Fruit fly (Drosophila melanogaster) whole organism, embryonic: ENCODE results near the gene ArfGAP1.
A peak's percentile ranks its signal among the peaks of the same experiment; 100 is the strongest.

ENCODE experiments used
- CG10267 ChIP-seq: fragments of 200-800 bp; sonication (Bioruptor generic); optimal IDR thresholded peaks from 2 replicates; lab custom pipeline; 2018; ENCODE audit warnings: missing biosample characterization, mild to moderate bottlenecking, missing genetic modification characterization, moderate library complexity
- CG10654 ChIP-seq: fragments of 200-800 bp; sonication (Bioruptor generic); optimal IDR thresholded peaks from 2 replicates; lab custom pipeline; 2016; ENCODE audit warnings: missing biosample characterization, missing genetic modification characterization
- CG10979 ChIP-seq: fragments of 200-800 bp; sonication (Bioruptor generic); optimal IDR thresholded peaks from 2 replicates; lab custom pipeline; 2018; ENCODE audit warnings: missing biosample characterization, mild to moderate bottlenecking, missing genetic modification characterization, moderate library complexity
- CG11504 ChIP-seq: fragments of 200-800 bp; sonication (Bioruptor generic); optimal IDR thresholded peaks from 3 replicates; lab custom pipeline; 2019; ENCODE audit warnings: missing biosample characterization, mild to moderate bottlenecking, missing genetic modification characterization, moderate library complexity
- CG12104 ChIP-seq: fragments of 200-800 bp; sonication (Bioruptor generic); optimal IDR thresholded peaks from 3 replicates; lab custom pipeline; 2016; ENCODE audit warnings: missing biosample characterization, missing genetic modification characterization
- CG12155 ChIP-seq: fragments of 200-800 bp; sonication (Bioruptor generic); optimal IDR thresholded peaks from 3 replicates; lab custom pipeline; 2016; ENCODE audit warnings: missing biosample characterization, missing genetic modification characterization
- CG12219 ChIP-seq: fragments of 200-800 bp; sonication (Bioruptor generic); optimal IDR thresholded peaks from 3 replicates; lab custom pipeline; 2018; ENCODE audit warnings: missing biosample characterization, mild to moderate bottlenecking, missing genetic modification characterization
- CG12391 ChIP-seq: fragments of 200-800 bp; sonication (Bioruptor generic); optimal IDR thresholded peaks from 3 replicates; lab custom pipeline; 2018; ENCODE audit warnings: missing biosample characterization, mild to moderate bottlenecking, missing genetic modification characterization, moderate library complexity
- CG14710 ChIP-seq: fragments of 200-800 bp; sonication (Bioruptor generic); optimal IDR thresholded peaks from 3 replicates; lab custom pipeline; 2019; ENCODE audit warnings: missing biosample characterization, mild to moderate bottlenecking, missing genetic modification characterization, moderate library complexity
- CG15696 ChIP-seq: fragments of 200-800 bp; sonication (Bioruptor generic); optimal IDR thresholded peaks from 2 replicates; lab custom pipeline; 2019; ENCODE audit warnings: missing biosample characterization, mild to moderate bottlenecking, missing genetic modification characterization, moderate library complexity
- CG16815 ChIP-seq: fragments of 200-800 bp; sonication (Bioruptor generic); optimal IDR thresholded peaks from 3 replicates; lab custom pipeline; 2017; ENCODE audit warnings: missing biosample characterization, mild to moderate bottlenecking, missing genetic modification characterization
- CG17328 ChIP-seq: fragments of 200-800 bp; sonication (Bioruptor generic); IDR thresholded peaks from 2 replicates; pipeline ENCODE4 v1.3.6; 2022; ENCODE audit warnings: missing biosample characterization, missing genetic modification characterization
- CG17361 ChIP-seq: fragments of 200-800 bp; sonication (Bioruptor generic); IDR thresholded peaks from 3 replicates; pipeline ENCODE4 v1.3.6; 2022; ENCODE audit warnings: missing biosample characterization, missing genetic modification characterization
- CG30020 ChIP-seq: fragments of 200-800 bp; optimal IDR thresholded peaks from 2 replicates; lab custom pipeline; 2019; ENCODE audit warnings: missing biosample characterization, mild to moderate bottlenecking, missing genetic modification characterization, moderate library complexity
- CG33557 ChIP-seq: fragments of 200-800 bp; sonication (Bioruptor generic); optimal IDR thresholded peaks from 2 replicates; lab custom pipeline; 2019; ENCODE audit warnings: missing biosample characterization, mild to moderate bottlenecking, missing genetic modification characterization, moderate library complexity
- CG34422 ChIP-seq: fragments of 200-800 bp; sonication (Bioruptor generic); IDR thresholded peaks from 3 replicates; pipeline ENCODE4 v1.3.6; 2022; ENCODE audit warnings: missing biosample characterization, missing genetic modification characterization
- CG3726 ChIP-seq: fragments of 200-800 bp; sonication (Bioruptor generic); IDR thresholded peaks from 3 replicates; pipeline ENCODE4, ENCODE4 v1.3.6; 2022; ENCODE audit warnings: missing biosample characterization, missing genetic modification characterization
- CG3838 ChIP-seq: fragments of 200-800 bp; sonication (Bioruptor generic); optimal IDR thresholded peaks from 3 replicates; lab custom pipeline; 2016; ENCODE audit warnings: missing biosample characterization, missing genetic modification characterization
- CG4424 ChIP-seq: fragments of 200-800 bp; sonication (Bioruptor generic); optimal IDR thresholded peaks from 3 replicates; lab custom pipeline; 2016; ENCODE audit warnings: missing biosample characterization, missing genetic modification characterization
- CG4820 ChIP-seq: fragments of 200-800 bp; sonication (Bioruptor generic); optimal IDR thresholded peaks from 3 replicates; lab custom pipeline; 2016; ENCODE audit warnings: missing biosample characterization, missing genetic modification characterization
- CG6689 ChIP-seq: fragments of 200-800 bp; sonication (Bioruptor generic); IDR thresholded peaks from 2 replicates; pipeline ENCODE4 v1.3.6; 2022; ENCODE audit warnings: missing biosample characterization, missing genetic modification characterization
- CG8290 ChIP-seq, 3 experiments: fragments of 200-800 bp; sonication (Bioruptor generic); optimal IDR thresholded peaks; 2 replicates each; lab custom pipeline; 2016 to 2019; ENCODE audit warnings: missing biosample characterization in 3 of 3, missing genetic modification characterization in 3 of 3, mild to moderate bottlenecking in 2 of 3, moderate library complexity in 1 of 3
- CkIIα-i1 ChIP-seq: fragments of 200-800 bp; sonication (Bioruptor generic); IDR thresholded peaks from 2 replicates; pipeline ENCODE4 v1.3.6; 2022; ENCODE audit warnings: missing biosample characterization, missing genetic modification characterization
- D19A ChIP-seq: fragments of 200-800 bp; optimal IDR thresholded peaks from 3 replicates; lab custom pipeline; 2019; ENCODE audit warnings: missing biosample characterization, mild to moderate bottlenecking, missing genetic modification characterization, moderate library complexity
- Deaf1 ChIP-seq: fragments of 200-800 bp; optimal IDR thresholded peaks from 3 replicates; lab custom pipeline; 2019; ENCODE audit warnings: missing biosample characterization, mild to moderate bottlenecking, missing genetic modification characterization, moderate library complexity
- Ets65A ChIP-seq: fragments of 200-800 bp; sonication (Bioruptor generic); peaks from one replicate; lab custom pipeline; 2016; ENCODE audit warnings: missing biosample characterization, missing genetic modification characterization
- Hey ChIP-seq: fragments of 200-800 bp; sonication (Bioruptor generic); optimal IDR thresholded peaks from 3 replicates; lab custom pipeline; 2018; ENCODE audit warnings: missing biosample characterization, mild to moderate bottlenecking, missing genetic modification characterization
- Nf-YC ChIP-seq: fragments of 200-800 bp; optimal IDR thresholded peaks from 3 replicates; lab custom pipeline; 2019; ENCODE audit warnings: missing biosample characterization, mild to moderate bottlenecking, missing genetic modification characterization, moderate library complexity
- NfI ChIP-seq: fragments of 200-800 bp; sonication (Bioruptor generic); optimal IDR thresholded peaks from 3 replicates; lab custom pipeline; 2018; ENCODE audit warnings: missing biosample characterization, mild to moderate bottlenecking, missing genetic modification characterization, moderate library complexity
- Sox100B ChIP-seq: fragments of 200-800 bp; sonication (Bioruptor generic); optimal IDR thresholded peaks from 3 replicates; lab custom pipeline; 2018; ENCODE audit warnings: missing biosample characterization, mild to moderate bottlenecking, missing genetic modification characterization
- Spps ChIP-seq: fragments of 200-800 bp; sonication (Bioruptor generic); optimal IDR thresholded peaks from 2 replicates; lab custom pipeline; 2018; ENCODE audit warnings: missing biosample characterization, mild to moderate bottlenecking, missing genetic modification characterization
- Stat92E ChIP-seq, 3 experiments: fragments of >200 bp in 2 of 3; fragments of 200-800 bp in 1 of 3; sonication (Bioruptor generic) in 1 of 3; optimal IDR thresholded peaks; 2 replicates each; lab custom pipeline; 2017 to 2019; ENCODE audit warnings: missing biosample characterization in 3 of 3, missing genetic modification characterization in 3 of 3, mild to moderate bottlenecking in 1 of 3, moderate library complexity in 1 of 3
- Xbp1 ChIP-seq: fragments of 200-800 bp; sonication (Bioruptor generic); optimal IDR thresholded peaks from 3 replicates; lab custom pipeline; 2016; ENCODE audit warnings: missing biosample characterization, mild to moderate bottlenecking, missing genetic modification characterization
- YL-1 ChIP-seq: fragments of 200-800 bp; sonication (Bioruptor generic); optimal IDR thresholded peaks from 3 replicates; lab custom pipeline; 2017; ENCODE audit warnings: missing biosample characterization, mild to moderate bottlenecking, missing genetic modification characterization
- al ChIP-seq: fragments of 200-800 bp; sonication (Bioruptor generic); IDR thresholded peaks from 2 replicates; pipeline ENCODE4 v1.3.6; 2022; ENCODE audit warnings: missing biosample characterization, missing genetic modification characterization
- ara ChIP-seq: fragments of 200-800 bp; sonication (Bioruptor generic); IDR thresholded peaks from 2 replicates; pipeline ENCODE4 v1.3.6; 2022; ENCODE audit warnings: missing biosample characterization, missing genetic modification characterization
- croc ChIP-seq: fragments of 200-800 bp; sonication (Bioruptor generic); conservative IDR thresholded peaks from 3 replicates; pipeline ENCODE4 v1.3.6; 2022; ENCODE audit warnings: missing biosample characterization, missing genetic modification characterization
- dan ChIP-seq: fragments of 200-800 bp; sonication (Bioruptor generic); IDR thresholded peaks from 2 replicates; pipeline ENCODE4 v1.3.6; 2022; ENCODE audit warnings: missing biosample characterization, missing genetic modification characterization
- grau ChIP-seq: fragments of 200-800 bp; optimal IDR thresholded peaks from 3 replicates; lab custom pipeline; 2019; ENCODE audit warnings: missing biosample characterization, mild to moderate bottlenecking, missing genetic modification characterization, moderate library complexity
- inv ChIP-seq: fragments of 200-800 bp; sonication (Bioruptor generic); IDR thresholded peaks from 2 replicates; pipeline ENCODE4 v1.3.6; 2022; ENCODE audit warnings: missing biosample characterization, missing genetic modification characterization; ENCODE audit not compliant: partially characterized antibody
- lab ChIP-seq: fragments of 200-800 bp; sonication (Bioruptor generic); optimal IDR thresholded peaks from 3 replicates; lab custom pipeline; 2017; ENCODE audit warnings: missing biosample characterization, missing genetic modification characterization, mild to moderate bottlenecking, moderate library complexity, missing genetic modification reagents
- lola ChIP-seq, 3 experiments: fragments of >200 bp in 2 of 3; fragments of 200-800 bp in 1 of 3; sonication (Bioruptor generic) in 1 of 3; optimal IDR thresholded peaks; 2 replicates each; lab custom pipeline; 2017 to 2019; ENCODE audit warnings: missing biosample characterization in 3 of 3, missing genetic modification characterization in 3 of 3, mild to moderate bottlenecking in 1 of 3, moderate library complexity in 1 of 3
- nmo ChIP-seq: fragments of 200-800 bp; sonication (Bioruptor generic); optimal IDR thresholded peaks from 2 replicates; lab custom pipeline; 2018; ENCODE audit warnings: missing biosample characterization, mild to moderate bottlenecking, missing genetic modification characterization, moderate library complexity
- org-1 ChIP-seq: fragments of 200-800 bp; sonication (Bioruptor generic); optimal IDR thresholded peaks from 2 replicates; lab custom pipeline; 2017; ENCODE audit warnings: missing biosample characterization, missing genetic modification characterization
- sens ChIP-seq: fragments of 200-800 bp; sonication (Bioruptor generic); peaks from one replicate; lab custom pipeline; 2016; ENCODE audit warnings: missing biosample characterization, missing genetic modification characterization
- slbo ChIP-seq: fragments of 200-800 bp; sonication (Bioruptor generic); IDR thresholded peaks from 2 replicates; pipeline ENCODE4 v1.3.6; 2022; ENCODE audit warnings: missing biosample characterization, missing genetic modification characterization
- tap ChIP-seq: fragments of 200-800 bp; optimal IDR thresholded peaks from 3 replicates; lab custom pipeline; 2019; ENCODE audit warnings: missing biosample characterization, mild to moderate bottlenecking, missing genetic modification characterization, moderate library complexity
- tna ChIP-seq: fragments of 200-800 bp; sonication (Bioruptor generic); IDR thresholded peaks from 2 replicates; pipeline ENCODE4 v1.3.6; 2022; ENCODE audit warnings: missing biosample characterization, missing genetic modification characterization; ENCODE audit not compliant: partially characterized antibody
- toy ChIP-seq: fragments of 200-800 bp; sonication (Bioruptor generic); IDR thresholded peaks from 2 replicates; pipeline ENCODE4 v1.3.6; 2022; ENCODE audit warnings: missing biosample characterization, missing genetic modification characterization
- zen ChIP-seq: fragments of 200-800 bp; sonication (Bioruptor generic); optimal IDR thresholded peaks from 3 replicates; lab custom pipeline; 2018; ENCODE audit warnings: missing biosample characterization, mild to moderate bottlenecking, missing genetic modification characterization, moderate library complexity

ArfGAP1 gene

dm6 chr3L:12444040-12444439, 26.7 kb upstream of the ArfGAP1 start (continued):
- TF ChIP-seq CG12155 (no peak), CG10979 (tag; lab: Kevin White, UChicago) (peak; percentile 83), CG17328 (GFP tag; lab: Robert Waterston, UW) (peak; percentile 26; the same call in 1 of the 2 replicates), CG17361 (GFP tag; lab: Robert Waterston, UW) (peak; percentile 50; the same call in 2 of the 3 replicates), CG34422 (GFP tag; lab: Robert Waterston, UW) (no peak), CG33557 (GFP tag; lab: Kevin White, UChicago) (peak; percentile 6), Sox100B (GFP tag; lab: Kevin White, UChicago) (peak; percentile 38), CG4424 (peak; percentile 25), sens (GFP tag; lab: Kevin White, UChicago) (peak; percentile 19), ara (0 out of 2 replicates have a peak, but pooled peaks have one; percentile 35), CG12391 (tag; lab: Kevin White, UChicago) (peak; percentile 36), Nf-YC (tag; lab: Kevin White, UChicago) (no peak), CG14710 (tag; lab: Kevin White, UChicago) (peak; percentile 74), CG4820 (GFP tag; lab: Kevin White, UChicago) (peak; percentile 14), CG10654 (GFP tag; lab: Kevin White, UChicago) (no peak), Ets65A (GFP tag; lab: Kevin White, UChicago) (no peak), croc (no peak), CG10267 (tag; lab: Kevin White, UChicago) (peak; percentile 64), CG12104 (GFP tag; lab: Kevin White, UChicago) (peak; percentile 17), CG3726 (GFP tag; lab: Robert Waterston, UW) (no peak), lab (GFP tag; lab: Kevin White, UChicago) (no peak), nmo (GFP tag; lab: Kevin White, UChicago) (peak; percentile 33), al (GFP tag; lab: Robert Waterston, UW) (no peak), D19A (peak; percentile 15), grau (tag; lab: Kevin White, UChicago) (peak; percentile 7), Xbp1 (GFP tag; lab: Kevin White, UChicago) (no peak), org-1 (no peak), CG11504 (tag; lab: Kevin White, UChicago) (no peak), tap (tag; lab: Kevin White, UChicago) (no peak), Stat92E (GFP tag; optimal IDR thresholded peaks at IDR 0.05; lab: Kevin White, UChicago) (peak in 1 of 3 experiments; percentile 13), zen (tag; lab: Kevin White, UChicago) (peak; percentile 46), dan (GFP tag; lab: Robert Waterston, UW) (no peak), Spps (tag; lab: Kevin White, UChicago) (no peak), toy (GFP tag; lab: Robert Waterston, UW) (no peak), CG3838 (GFP tag; lab: Kevin White, UChicago) (no peak), NfI (GFP tag; lab: Kevin White, UChicago) (no peak), CG8290 (GFP tag; optimal IDR thresholded peaks at IDR 0.05; lab: Kevin White, UChicago) (no peak), CG8290 (tag; optimal IDR thresholded peaks at IDR 0.05; lab: Kevin White, UChicago) (no peak), CG15696 (tag; lab: Kevin White, UChicago) (peak; percentile 67), CG16815 (GFP tag; lab: Kevin White, UChicago) (peak; percentile 21), tna (GFP tag; lab: Robert Waterston, UW) (no peak), slbo (GFP tag; lab: Robert Waterston, UW) (no peak), Hey (no peak), CkIIα-i1 (no peak), Deaf1 (tag; lab: Kevin White, UChicago) (no peak), lola (GFP tag; optimal IDR thresholded peaks at IDR 0.05; lab: Kevin White, UChicago) (peak in 1 of 3 experiments; percentile 66), CG6689 (no peak), CG30020 (tag; lab: Kevin White, UChicago) (no peak), CG12219 (GFP tag; lab: Kevin White, UChicago) (no peak), inv (no peak), YL-1 (GFP tag; lab: Kevin White, UChicago) (no peak)
